Worm (Caenorhabditis elegans) whole organism, L3 larva: ENCODE measurements around the gene snrp-3.

Source experiments
- R02D3.7 ChIP-seq: fragments of 150-350 bp; optimal IDR thresholded peaks from 2 replicates; lab custom pipeline; 2014; ENCODE audit warnings: missing biosample characterization, missing genetic modification characterization
- elt-3 ChIP-seq, 3 experiments: fragments of 150-350 bp in 1 of 3; sonication (generic microtip) in 2 of 3; optimal IDR thresholded peaks; 2 replicates in 2 of 3; 4 replicates in 1 of 3; lab custom pipeline; 2014 to 2017; ENCODE audit warnings: missing biosample characterization in 3 of 3, missing genetic modification characterization in 3 of 3
- eor-1 ChIP-seq, 2 experiments: fragments of 150-350 bp; optimal IDR thresholded peaks; 2 replicates each; lab custom pipeline; 2014 to 2018; ENCODE audit warnings: missing biosample characterization in 2 of 2, missing genetic modification characterization in 2 of 2
- lin-15B ChIP-seq: fragments of 150-350 bp; optimal IDR thresholded peaks from 2 replicates; lab custom pipeline; 2014; ENCODE audit warnings: missing biosample characterization, missing genetic modification characterization
- lin-39 ChIP-seq: fragments of 150-350 bp; optimal IDR thresholded peaks from 2 replicates; lab custom pipeline; 2018; ENCODE audit warnings: missing biosample characterization, missing genetic modification reagents, missing genetic modification characterization
- lsy-12 ChIP-seq: sonication (generic microtip); optimal IDR thresholded peaks from 2 replicates; lab custom pipeline; 2016; ENCODE audit warnings: mild to moderate bottlenecking, missing genetic modification characterization, missing compliant biosample characterization
- mdl-1 ChIP-seq: fragments of 150-350 bp; optimal IDR thresholded peaks from 2 replicates; lab custom pipeline; 2014; ENCODE audit warnings: missing biosample characterization, missing genetic modification characterization
- nhr-11 ChIP-seq: fragments of 150-350 bp; optimal IDR thresholded peaks from 2 replicates; lab custom pipeline; 2014; ENCODE audit warnings: missing biosample characterization, missing genetic modification characterization
- nhr-12 ChIP-seq: fragments of 150-350 bp; optimal IDR thresholded peaks from 2 replicates; lab custom pipeline; 2014; ENCODE audit warnings: missing biosample characterization, missing genetic modification characterization
- nhr-237 ChIP-seq: fragments of 150-350 bp; optimal IDR thresholded peaks from 2 replicates; lab custom pipeline; 2014; ENCODE audit warnings: missing biosample characterization, missing genetic modification characterization
- nhr-25 ChIP-seq: sonication (generic microtip); optimal IDR thresholded peaks from 2 replicates; lab custom pipeline; 2017; ENCODE audit warnings: missing biosample characterization, missing genetic modification characterization
- nhr-67 ChIP-seq: fragments of 150-350 bp; optimal IDR thresholded peaks from 2 replicates; lab custom pipeline; 2014; ENCODE audit warnings: missing biosample characterization, missing genetic modification characterization
- snpc-4 ChIP-seq: fragments of 150-350 bp; optimal IDR thresholded peaks from 2 replicates; lab custom pipeline; 2014; ENCODE audit warnings: missing biosample characterization, missing genetic modification characterization
- unc-62 ChIP-seq: fragments of 150-350 bp; sonication (generic microtip); optimal IDR thresholded peaks from 4 replicates; lab custom pipeline; 2014; ENCODE audit warnings: missing biosample characterization, missing genetic modification reagents, missing genetic modification characterization

DNA sequence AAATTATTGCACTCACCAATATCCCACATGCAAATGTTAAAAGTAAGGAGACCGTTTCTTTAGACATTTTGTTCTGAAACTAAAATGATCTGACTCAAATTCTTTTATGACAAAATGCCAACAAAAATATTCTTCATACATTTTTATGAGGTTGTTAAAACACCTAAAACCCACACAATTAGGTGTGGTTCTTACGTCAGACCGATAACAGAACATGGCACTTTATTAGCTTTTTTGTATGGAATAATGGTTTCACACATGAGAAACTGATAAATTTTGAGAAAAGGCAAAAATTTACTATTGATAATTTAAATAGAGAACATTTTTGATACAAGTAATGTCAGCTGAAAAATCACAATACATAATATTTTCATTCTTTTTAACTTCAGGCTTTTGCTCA, 34.0 kb downstream of the snrp-3 start, which contains the start of gene C49C8.5:
- TF ChIP-seq elt-3 (tag; optimal IDR thresholded peaks at IDR 0.05; lab: Kevin White, UChicago) (no peak), lsy-12 (tag; lab: Kevin White, UChicago) (no peak), nhr-11 (tag; lab: Kevin White, UChicago) (no peak), R02D3.7 (tag; lab: Kevin White, UChicago) (no peak), eor-1 (tag; optimal IDR thresholded peaks at IDR 0.05; lab: Kevin White, UChicago) (no peak), nhr-25 (tag; lab: Kevin White, UChicago) (no peak), lin-39 (tag; lab: Kevin White, UChicago) (no peak), nhr-237 (no peak), unc-62 (no peak), lin-15B (tag; lab: Kevin White, UChicago) (no peak), snpc-4 (tag; lab: Kevin White, UChicago) (no peak), nhr-12 (tag; lab: Kevin White, UChicago) (no peak), mdl-1 (tag; lab: Kevin White, UChicago) (no peak), nhr-67 (tag; lab: Kevin White, UChicago) (no peak)
